Worm (Caenorhabditis elegans) whole organism, L3 larva: ENCODE results near the gene ZK1320.13.
"Not testable (repeated sequence)": the region's sequence is repeated elsewhere in the genome, so short reads cannot be mapped to it uniquely, and the experiment has no call there.

Experiments used
- aly-2 ChIP-seq: fragments of 150-350 bp; optimal IDR thresholded peaks from 2 replicates; lab custom pipeline; 2014; ENCODE audit warnings: missing biosample characterization, missing genetic modification characterization
- elt-1 ChIP-seq: fragments of 150-350 bp; optimal IDR thresholded peaks from 2 replicates; lab custom pipeline; 2014; ENCODE audit warnings: missing biosample characterization, missing genetic modification characterization
- unc-39 ChIP-seq: sonication (generic microtip); optimal IDR thresholded peaks from 4 replicates; lab custom pipeline; 2017; ENCODE audit warnings: missing biosample characterization, missing genetic modification characterization

ce11 chrII:9731810-9732209, 51.2 kb downstream of the ZK1320.13 start, which contains the start of gene mab-3:
- TF ChIP-seq unc-39 (tag; lab: Kevin White, UChicago); aly-2 (tag; lab: Kevin White, UChicago); elt-1: not testable (repeated sequence)
